Fruit fly (Drosophila melanogaster) whole organism, embryonic: ENCODE measurements around the gene Ostgamma.
A peak's percentile ranks its signal among the peaks of the same experiment; 100 is the strongest.

ENCODE experiments used
- CG10462 ChIP-seq: fragments of 200-800 bp; sonication (Bioruptor generic); optimal IDR thresholded peaks from 2 replicates; lab custom pipeline; 2016; ENCODE audit warnings: missing biosample characterization, missing genetic modification characterization
- CG10543 ChIP-seq: fragments of 200-800 bp; sonication (Bioruptor generic); optimal IDR thresholded peaks from 3 replicates; lab custom pipeline; 2017; ENCODE audit warnings: missing biosample characterization, mild to moderate bottlenecking, missing genetic modification characterization, moderate library complexity
- CG12942 ChIP-seq: fragments of 200-800 bp; sonication (Bioruptor generic); optimal IDR thresholded peaks from 3 replicates; lab custom pipeline; 2016; ENCODE audit warnings: missing biosample characterization, missing genetic modification characterization
- CG14710 ChIP-seq: fragments of 200-800 bp; sonication (Bioruptor generic); optimal IDR thresholded peaks from 3 replicates; lab custom pipeline; 2019; ENCODE audit warnings: missing biosample characterization, mild to moderate bottlenecking, missing genetic modification characterization, moderate library complexity
- CG14965 ChIP-seq: fragments of 200-800 bp; sonication (Bioruptor generic); optimal IDR thresholded peaks from 2 replicates; lab custom pipeline; 2016; ENCODE audit warnings: missing biosample characterization, missing genetic modification characterization, borderline replicate concordance
- CG15073 ChIP-seq: fragments of 200-800 bp; sonication (Bioruptor generic); optimal IDR thresholded peaks from 2 replicates; lab custom pipeline; 2016; ENCODE audit warnings: missing biosample characterization, missing genetic modification characterization
- CG15601 ChIP-seq: fragments of 200-800 bp; sonication (Bioruptor generic); optimal IDR thresholded peaks from 3 replicates; lab custom pipeline; 2019; ENCODE audit warnings: missing biosample characterization, mild to moderate bottlenecking, missing genetic modification characterization, moderate library complexity
- CG15696 ChIP-seq: fragments of 200-800 bp; sonication (Bioruptor generic); optimal IDR thresholded peaks from 2 replicates; lab custom pipeline; 2019; ENCODE audit warnings: missing biosample characterization, mild to moderate bottlenecking, missing genetic modification characterization, moderate library complexity
- CG1647 ChIP-seq: fragments of 200-800 bp; sonication (Bioruptor generic); optimal IDR thresholded peaks from 3 replicates; lab custom pipeline; 2016; ENCODE audit warnings: missing biosample characterization, missing genetic modification characterization
- CG16815 ChIP-seq: fragments of 200-800 bp; sonication (Bioruptor generic); optimal IDR thresholded peaks from 3 replicates; lab custom pipeline; 2017; ENCODE audit warnings: missing biosample characterization, mild to moderate bottlenecking, missing genetic modification characterization
- CG17385 ChIP-seq: fragments of 200-800 bp; sonication (Bioruptor generic); optimal IDR thresholded peaks from 3 replicates; lab custom pipeline; 2018; ENCODE audit warnings: missing biosample characterization, mild to moderate bottlenecking, missing genetic modification characterization
- CG32767 ChIP-seq: fragments of 200-800 bp; sonication (Bioruptor generic); IDR thresholded peaks from 2 replicates; pipeline ENCODE4 v1.3.6; 2022; ENCODE audit warnings: missing biosample characterization, missing genetic modification characterization
- CG3847 ChIP-seq: fragments of 200-800 bp; sonication (Bioruptor generic); IDR thresholded peaks from 2 replicates; pipeline ENCODE4 v1.3.6; 2022; ENCODE audit warnings: missing biosample characterization, missing genetic modification characterization
- CG6689 ChIP-seq: fragments of 200-800 bp; sonication (Bioruptor generic); IDR thresholded peaks from 2 replicates; pipeline ENCODE4 v1.3.6; 2022; ENCODE audit warnings: missing biosample characterization, missing genetic modification characterization
- CG6854 ChIP-seq: fragments of 200-800 bp; sonication (Bioruptor generic); optimal IDR thresholded peaks from 3 replicates; lab custom pipeline; 2017; ENCODE audit warnings: missing biosample characterization, mild to moderate bottlenecking, missing genetic modification characterization
- CG8089 ChIP-seq: fragments of 200-800 bp; sonication (Bioruptor generic); optimal IDR thresholded peaks from 3 replicates; lab custom pipeline; 2016; ENCODE audit warnings: missing biosample characterization, missing genetic modification characterization
- CG8281 ChIP-seq: fragments of 200-800 bp; sonication (Bioruptor generic); optimal IDR thresholded peaks from 2 replicates; lab custom pipeline; 2018; ENCODE audit warnings: missing biosample characterization, mild to moderate bottlenecking, missing genetic modification characterization, moderate library complexity
- CG8359 ChIP-seq: fragments of 200-800 bp; sonication (Bioruptor generic); optimal IDR thresholded peaks from 2 replicates; lab custom pipeline; 2017; ENCODE audit warnings: missing biosample characterization, mild to moderate bottlenecking, missing genetic modification characterization, borderline replicate concordance
- CG8388 ChIP-seq: fragments of 200-800 bp; sonication (Bioruptor generic); optimal IDR thresholded peaks from 2 replicates; lab custom pipeline; 2019; ENCODE audit warnings: missing biosample characterization, mild to moderate bottlenecking, missing genetic modification characterization, moderate library complexity
- CG8765 ChIP-seq: fragments of 200-800 bp; sonication (Bioruptor generic); IDR thresholded peaks from 2 replicates; pipeline ENCODE4 v1.3.6; 2022; ENCODE audit warnings: missing biosample characterization, missing genetic modification characterization
- CG8924 ChIP-seq: fragments of 200-800 bp; optimal IDR thresholded peaks from 3 replicates; lab custom pipeline; 2019; ENCODE audit warnings: missing biosample characterization, mild to moderate bottlenecking, missing genetic modification characterization, moderate library complexity
- D19B ChIP-seq: fragments of 200-800 bp; sonication (Bioruptor generic); optimal IDR thresholded peaks from 2 replicates; lab custom pipeline; 2017; ENCODE audit warnings: missing biosample characterization, mild to moderate bottlenecking, missing genetic modification characterization
- Doc3 ChIP-seq: fragments of 200-800 bp; sonication (Bioruptor generic); IDR thresholded peaks from 3 replicates; pipeline ENCODE4 v1.3.6; 2022; ENCODE audit warnings: missing biosample characterization, missing genetic modification characterization; ENCODE audit not compliant: partially characterized antibody
- E2f1 ChIP-seq: fragments of 200-800 bp; sonication (Bioruptor generic); IDR thresholded peaks from 2 replicates; pipeline ENCODE4 v1.3.6; 2022; ENCODE audit warnings: missing biosample characterization, missing genetic modification characterization
- H2.0 ChIP-seq: fragments of 200-800 bp; sonication (Bioruptor generic); IDR thresholded peaks from 2 replicates; pipeline ENCODE4 v1.3.6; 2022; ENCODE audit warnings: missing biosample characterization, missing genetic modification characterization
- HLHmδ ChIP-seq: fragments of 200-800 bp; sonication (Bioruptor generic); optimal IDR thresholded peaks from 2 replicates; lab custom pipeline; 2018; ENCODE audit warnings: missing biosample characterization, mild to moderate bottlenecking, missing genetic modification characterization, moderate library complexity
- Hr78 ChIP-seq, 2 experiments: fragments of 200-800 bp in 1 of 2; fragments of >200 bp in 1 of 2; sonication (Bioruptor generic) in 1 of 2; optimal IDR thresholded peaks; 2 replicates each; lab custom pipeline; 2017 to 2019; ENCODE audit warnings: missing biosample characterization in 2 of 2, missing genetic modification characterization in 2 of 2, mild to moderate bottlenecking in 1 of 2, moderate library complexity in 1 of 2
- Lhr ChIP-seq: fragments of 200-800 bp; sonication (Bioruptor generic); optimal IDR thresholded peaks from 3 replicates; lab custom pipeline; 2017; ENCODE audit warnings: mild to moderate bottlenecking, missing biosample characterization, missing genetic modification reagents, missing genetic modification characterization
- MBD-R2 ChIP-seq: fragments of 200-800 bp; sonication (Bioruptor generic); IDR thresholded peaks from 2 replicates; pipeline ENCODE4 v1.3.6; 2022; ENCODE audit warnings: missing biosample characterization, missing genetic modification characterization
- Meics ChIP-seq: fragments of 200-800 bp; sonication (Bioruptor generic); optimal IDR thresholded peaks from 2 replicates; lab custom pipeline; 2017; ENCODE audit warnings: missing biosample characterization, mild to moderate bottlenecking, missing genetic modification characterization
- Neu2 ChIP-seq: fragments of 200-800 bp; sonication (Bioruptor generic); optimal IDR thresholded peaks from 3 replicates; lab custom pipeline; 2016; ENCODE audit warnings: missing biosample characterization, missing genetic modification characterization, borderline replicate concordance
- Optix ChIP-seq: fragments of 200-800 bp; sonication (Bioruptor generic); IDR thresholded peaks from 3 replicates; pipeline ENCODE4 v1.3.6; 2022; ENCODE audit warnings: missing biosample characterization, missing genetic modification characterization
- Ssrp ChIP-seq: fragments of 200-800 bp; sonication (Bioruptor generic); optimal IDR thresholded peaks from 2 replicates; lab custom pipeline; 2018; ENCODE audit warnings: missing biosample characterization, mild to moderate bottlenecking, missing genetic modification characterization, moderate library complexity
- Xrp1 ChIP-seq: fragments of 200-800 bp; sonication (Bioruptor generic); IDR thresholded peaks from 2 replicates; pipeline ENCODE4 v1.3.6; 2022; ENCODE audit warnings: missing biosample characterization, missing genetic modification characterization
- ap ChIP-seq: fragments of 200-800 bp; sonication (Bioruptor generic); IDR thresholded peaks from 2 replicates; pipeline ENCODE4 v1.3.6; 2022; ENCODE audit warnings: missing biosample characterization, missing genetic modification characterization
- ase ChIP-seq: fragments of 200-800 bp; sonication (Bioruptor generic); IDR thresholded peaks from 3 replicates; pipeline ENCODE4 v1.3.6; 2022; ENCODE audit warnings: missing biosample characterization, missing genetic modification characterization
- ash1 ChIP-seq: fragments of 200-800 bp; sonication (Bioruptor generic); optimal IDR thresholded peaks from 2 replicates; lab custom pipeline; 2018; ENCODE audit warnings: missing biosample characterization, mild to moderate bottlenecking, missing genetic modification characterization
- chinmo ChIP-seq: fragments of 200-800 bp; sonication (Bioruptor generic); IDR thresholded peaks from 4 replicates; pipeline ENCODE4 v1.3.6; 2022; ENCODE audit warnings: missing biosample characterization, missing genetic modification characterization; ENCODE audit not compliant: partially characterized antibody
- crp ChIP-seq, 2 experiments: fragments of 200-800 bp; sonication (Bioruptor generic); optimal IDR thresholded peaks; 2 replicates in 1 of 2; 3 replicates in 1 of 2; lab custom pipeline; 2017; ENCODE audit warnings: missing biosample characterization in 2 of 2, missing genetic modification characterization in 2 of 2, mild to moderate bottlenecking in 1 of 2, moderate library complexity in 1 of 2
- gro ChIP-seq: fragments of 200-800 bp; sonication (Bioruptor generic); optimal IDR thresholded peaks from 2 replicates; lab custom pipeline; 2016; ENCODE audit warnings: missing biosample characterization, missing genetic modification characterization
- gsb ChIP-seq: fragments of 200-800 bp; sonication (Bioruptor generic); IDR thresholded peaks from 2 replicates; pipeline ENCODE4 v1.3.6; 2022; ENCODE audit warnings: missing biosample characterization, missing genetic modification characterization
- gt ChIP-seq: fragments of 200-800 bp; sonication (Bioruptor generic); IDR thresholded peaks from 2 replicates; pipeline ENCODE4 v1.3.6; 2022; ENCODE audit warnings: missing biosample characterization, missing genetic modification characterization
- hkb ChIP-seq, 2 experiments: fragments of 200-800 bp in 1 of 2; fragments of >200 bp in 1 of 2; sonication (Bioruptor generic) in 1 of 2; IDR thresholded peaks in 1 of 2; optimal IDR thresholded peaks in 1 of 2; 2 replicates each; pipeline versions ENCODE4 v1.3.6 to Lab custom; 2017 to 2022; ENCODE audit warnings: missing biosample characterization in 1 of 2, missing genetic modification characterization in 1 of 2
- odd ChIP-seq: fragments of 200-800 bp; sonication (Bioruptor generic); optimal IDR thresholded peaks from 2 replicates; lab custom pipeline; 2017; ENCODE audit warnings: missing biosample characterization, mild to moderate bottlenecking, missing genetic modification characterization
- salm ChIP-seq: fragments of 200-800 bp; sonication (Bioruptor generic); optimal IDR thresholded peaks from 2 replicates; lab custom pipeline; 2018; ENCODE audit warnings: missing biosample characterization, mild to moderate bottlenecking, missing genetic modification characterization
- shn ChIP-seq: fragments of 200-800 bp; sonication (Bioruptor generic); optimal IDR thresholded peaks from 3 replicates; lab custom pipeline; 2016; ENCODE audit warnings: missing biosample characterization, missing genetic modification characterization
- zen ChIP-seq: fragments of 200-800 bp; sonication (Bioruptor generic); optimal IDR thresholded peaks from 3 replicates; lab custom pipeline; 2018; ENCODE audit warnings: missing biosample characterization, mild to moderate bottlenecking, missing genetic modification characterization, moderate library complexity
- zf30C ChIP-seq: fragments of 200-800 bp; sonication (Bioruptor generic); optimal IDR thresholded peaks from 3 replicates; lab custom pipeline; 2018; ENCODE audit warnings: missing biosample characterization, mild to moderate bottlenecking, missing genetic modification characterization

Gene Ostgamma

dm6 chr2L:8274958-8275584 lies 32.9 kb downstream of the Ostgamma start (continued):
- TF ChIP-seq Ssrp (tag; lab: Kevin White, UChicago) (peak; percentile 76), Meics (GFP tag; lab: Kevin White, UChicago) (peak; percentile 44), shn (GFP tag; lab: Kevin White, UChicago) (no peak), CG8089 (GFP tag; lab: Kevin White, UChicago) (no peak), gsb (GFP tag; lab: Robert Waterston, UW) (no peak), ase (GFP tag; lab: Robert Waterston, UW) (0 out of 3 replicates have a peak, but pooled peaks have one; percentile 25), CG8281 (peak; percentile 13), CG15696 (tag; lab: Kevin White, UChicago) (peak; percentile 84), CG10543 (GFP tag; lab: Kevin White, UChicago) (no peak), CG6689 (GFP tag; lab: Robert Waterston, UW) (peak; percentile 60), CG8388 (GFP tag; lab: Kevin White, UChicago) (peak; percentile 78), hkb (optimal IDR thresholded peaks at IDR 0.05; lab: Kevin White, UChicago) (no peak), hkb (GFP tag; IDR thresholded peaks at IDR 0.05; lab: Robert Waterston, UW) (peak; percentile 69), CG17385 (peak; percentile 63), CG16815 (peak; percentile 53), salm (tag; lab: Kevin White, UChicago) (peak; percentile 37), CG1647 (GFP tag; lab: Kevin White, UChicago) (no peak), CG8924 (peak; percentile 90), CG10462 (GFP tag; lab: Kevin White, UChicago) (peak; percentile 42), CG3847 (GFP tag; lab: Robert Waterston, UW) (peak; percentile 46), Xrp1 (GFP tag; lab: Robert Waterston, UW) (peak; percentile 88), CG14965 (GFP tag; lab: Kevin White, UChicago) (no peak), CG8359 (GFP tag; lab: Kevin White, UChicago) (peak; percentile 46), ap (no peak), H2.0 (GFP tag; lab: Robert Waterston, UW) (peak; percentile 56), Neu2 (no peak), CG6854 (GFP tag; lab: Kevin White, UChicago) (peak; percentile 42), CG12942 (GFP tag; lab: Kevin White, UChicago) (peak; percentile 19), MBD-R2 (GFP tag; lab: Robert Waterston, UW) (peak; percentile 30; the same call in 1 of the 2 replicates), CG15601 (tag; lab: Kevin White, UChicago) (peak; percentile 58), zen (tag; lab: Kevin White, UChicago) (peak; percentile 90), CG15073 (GFP tag; lab: Kevin White, UChicago) (no peak), CG32767 (GFP tag; lab: Robert Waterston, UW) (peak; percentile 47; the same call in 1 of the 2 replicates), gro (no peak), crp (GFP tag; optimal IDR thresholded peaks at IDR 0.05; lab: Kevin White, UChicago) (no peak), CG14710 (tag; lab: Kevin White, UChicago) (peak; percentile 79), E2f1 (GFP tag; lab: Robert Waterston, UW) (peak; percentile 37; the same call in 1 of the 2 replicates), chinmo (GFP tag; lab: Robert Waterston, UW) (no peak), Lhr (GFP tag; lab: Kevin White, UChicago) (peak; percentile 19), odd (GFP tag; lab: Kevin White, UChicago) (peak; percentile 58), Doc3 (no peak), gt (GFP tag; lab: Robert Waterston, UW) (no peak), ash1 (GFP tag; lab: Kevin White, UChicago) (no peak), Hr78 (GFP tag; optimal IDR thresholded peaks at IDR 0.05; lab: Kevin White, UChicago) (peak in 1 of 2 experiments; percentile 17), Optix (no peak), HLHmδ (no peak), zf30C (GFP tag; lab: Kevin White, UChicago) (no peak), D19B (GFP tag; lab: Kevin White, UChicago) (peak; percentile 21), CG8765 (no peak; the same call in 1 of the 2 replicates)
